Worm (Caenorhabditis elegans) whole organism, late embryonic: ENCODE measurements around the gene sec-6.

ENCODE experiments used
- C08G9.2 ChIP-seq: sonication (generic microtip); optimal IDR thresholded peaks from 2 replicates; lab custom pipeline; 2016; ENCODE audit warnings: mild to moderate bottlenecking, missing genetic modification characterization, moderate library complexity, missing compliant biosample characterization
- C38D4.7 ChIP-seq: fragments of 200-800 bp; sonication (Bioruptor generic); optimal IDR thresholded peaks from 2 replicates; lab custom pipeline; 2018; ENCODE audit warnings: mild to moderate bottlenecking, missing genetic modification characterization, moderate library complexity, missing compliant biosample characterization
- F13H6.1 ChIP-seq: sonication (generic microtip); optimal IDR thresholded peaks from 2 replicates; lab custom pipeline; 2016; ENCODE audit warnings: missing genetic modification characterization, missing compliant biosample characterization
- Y22D7AL.16 ChIP-seq: sonication (generic microtip); optimal IDR thresholded peaks from 2 replicates; lab custom pipeline; 2016; ENCODE audit warnings: missing genetic modification characterization, missing compliant biosample characterization
- ahr-1 ChIP-seq: sonication (generic microtip); optimal IDR thresholded peaks from 2 replicates; lab custom pipeline; 2016; ENCODE audit warnings: missing genetic modification characterization, missing compliant biosample characterization
- ceh-18 ChIP-seq: sonication (generic microtip); optimal IDR thresholded peaks from 2 replicates; lab custom pipeline; 2016; ENCODE audit warnings: missing genetic modification characterization, missing compliant biosample characterization
- ceh-19 ChIP-seq: fragments of 200-800 bp; sonication (Bioruptor generic); optimal IDR thresholded peaks from 2 replicates; lab custom pipeline; 2018; ENCODE audit warnings: mild to moderate bottlenecking, missing genetic modification characterization, missing compliant biosample characterization
- ceh-2 ChIP-seq: sonication (generic microtip); optimal IDR thresholded peaks from 2 replicates; lab custom pipeline; 2016; ENCODE audit warnings: missing genotype, missing genetic modification characterization, missing compliant biosample characterization
- ceh-22 ChIP-seq: sonication (generic microtip); optimal IDR thresholded peaks from 2 replicates; lab custom pipeline; 2017; ENCODE audit warnings: missing biosample characterization, missing genetic modification characterization
- ceh-24 ChIP-seq: sonication (generic microtip); optimal IDR thresholded peaks from 2 replicates; lab custom pipeline; 2016; ENCODE audit warnings: mild to moderate bottlenecking, missing genetic modification characterization, missing compliant biosample characterization
- ceh-30 ChIP-seq: fragments of 150-350 bp; optimal IDR thresholded peaks from 2 replicates; lab custom pipeline; 2014; ENCODE audit warnings: missing biosample characterization, missing genetic modification characterization
- ceh-31 ChIP-seq: sonication (generic microtip); optimal IDR thresholded peaks from 2 replicates; lab custom pipeline; 2016; ENCODE audit warnings: missing genetic modification characterization, missing compliant biosample characterization
- ceh-34 ChIP-seq: sonication (generic microtip); optimal IDR thresholded peaks from 2 replicates; lab custom pipeline; 2016; ENCODE audit warnings: mild to moderate bottlenecking, missing genetic modification characterization, missing compliant biosample characterization
- ceh-45 ChIP-seq: fragments of 200-800 bp; sonication (Bioruptor generic); IDR thresholded peaks from 2 replicates; pipeline ENCODE4 v1.3.6; 2022; ENCODE audit warnings: missing genetic modification reagents, missing genetic modification characterization, missing compliant biosample characterization
- ceh-48 ChIP-seq: sonication (generic microtip); optimal IDR thresholded peaks from 2 replicates; lab custom pipeline; 2016; ENCODE audit warnings: missing genetic modification characterization, inconsistent platforms, missing compliant biosample characterization
- ceh-6 ChIP-seq: fragments of 200-800 bp; sonication (Bioruptor generic); optimal IDR thresholded peaks from 2 replicates; lab custom pipeline; 2018; ENCODE audit warnings: mild to moderate bottlenecking, missing genetic modification characterization, missing compliant biosample characterization
- ceh-9 ChIP-seq: sonication (generic microtip); optimal IDR thresholded peaks from 2 replicates; lab custom pipeline; 2016; ENCODE audit warnings: mild to moderate bottlenecking, missing genetic modification characterization, inconsistent platforms, missing compliant biosample characterization
- dve-1 ChIP-seq: sonication (generic microtip); optimal IDR thresholded peaks from 2 replicates; lab custom pipeline; 2017; ENCODE audit warnings: antibody characterized with exemption, mild to moderate bottlenecking, missing genetic modification characterization, missing compliant biosample characterization
- elt-2 ChIP-seq: sonication (generic microtip); optimal IDR thresholded peaks from 2 replicates; lab custom pipeline; 2016; ENCODE audit warnings: missing genetic modification reagents, missing genetic modification characterization, missing compliant biosample characterization
- eyg-1 ChIP-seq: sonication (generic microtip); optimal IDR thresholded peaks from 2 replicates; lab custom pipeline; 2016; ENCODE audit warnings: missing genotype, missing genetic modification characterization, missing compliant biosample characterization
- fax-1 ChIP-seq: sonication (generic microtip); optimal IDR thresholded peaks from 2 replicates; lab custom pipeline; 2016; ENCODE audit warnings: missing genotype, missing genetic modification characterization, missing compliant biosample characterization
- hlh-13 ChIP-seq: fragments of 200-800 bp; sonication (Bioruptor generic); optimal IDR thresholded peaks from 2 replicates; lab custom pipeline; 2018; ENCODE audit warnings: mild to moderate bottlenecking, missing genetic modification characterization, missing compliant biosample characterization
- hlh-15 ChIP-seq: sonication (generic microtip); optimal IDR thresholded peaks from 2 replicates; lab custom pipeline; 2016; ENCODE audit warnings: missing genetic modification characterization, missing compliant biosample characterization
- hlh-30 ChIP-seq: sonication (generic microtip); optimal IDR thresholded peaks from 2 replicates; lab custom pipeline; 2017; ENCODE audit warnings: antibody characterized with exemption, missing genetic modification characterization, missing compliant biosample characterization; ENCODE audit not compliant: insufficient read depth
- hlh-6 ChIP-seq: sonication (generic microtip); optimal IDR thresholded peaks from 2 replicates; lab custom pipeline; 2016; ENCODE audit warnings: missing genotype, missing genetic modification characterization, missing compliant biosample characterization
- lim-6 ChIP-seq: sonication (generic microtip); optimal IDR thresholded peaks from 2 replicates; lab custom pipeline; 2016; ENCODE audit warnings: missing genetic modification characterization, missing compliant biosample characterization
- lin-11 ChIP-seq: fragments of 200-800 bp; sonication (Bioruptor generic); optimal IDR thresholded peaks from 2 replicates; lab custom pipeline; 2018; ENCODE audit warnings: mild to moderate bottlenecking, missing genetic modification characterization, missing compliant biosample characterization
- madf-2 ChIP-seq: sonication (generic microtip); optimal IDR thresholded peaks from 2 replicates; lab custom pipeline; 2017; ENCODE audit warnings: missing genetic modification characterization, missing compliant biosample characterization
- nfya-1 ChIP-seq: sonication (generic microtip); optimal IDR thresholded peaks from 2 replicates; lab custom pipeline; 2017; ENCODE audit warnings: missing genetic modification characterization, mild to moderate bottlenecking, missing compliant biosample characterization, antibody characterized with exemption, moderate library complexity
- npax-4 ChIP-seq: sonication (generic microtip); optimal IDR thresholded peaks from 2 replicates; lab custom pipeline; 2016; ENCODE audit warnings: missing genetic modification characterization, missing compliant biosample characterization
- pat-9 ChIP-seq: fragments of 200-800 bp; sonication (Bioruptor generic); optimal IDR thresholded peaks from 2 replicates; lab custom pipeline; 2018; ENCODE audit warnings: mild to moderate bottlenecking, missing genetic modification characterization, moderate library complexity, missing compliant biosample characterization
- pha-2 ChIP-seq: sonication (generic microtip); optimal IDR thresholded peaks from 2 replicates; lab custom pipeline; 2017; ENCODE audit warnings: mild to moderate bottlenecking, missing genetic modification characterization, missing compliant biosample characterization
- pha-4 ChIP-seq: fragments of 150-350 bp; optimal IDR thresholded peaks from 2 replicates; lab custom pipeline; 2018; ENCODE audit warnings: missing biosample characterization, missing genetic modification reagents, missing genetic modification characterization
- pqm-1 ChIP-seq: sonication (generic microtip); optimal IDR thresholded peaks from 2 replicates; lab custom pipeline; 2016; ENCODE audit warnings: missing genetic modification characterization, missing compliant biosample characterization
- ref-2 ChIP-seq: sonication (generic microtip); optimal IDR thresholded peaks from 2 replicates; lab custom pipeline; 2016; ENCODE audit warnings: missing genetic modification characterization, missing compliant biosample characterization
- sdc-2 ChIP-seq: sonication (generic microtip); optimal IDR thresholded peaks from 2 replicates; lab custom pipeline; 2016; ENCODE audit warnings: missing genotype, missing genetic modification characterization, missing compliant biosample characterization
- sox-2 ChIP-seq: fragments of 200-800 bp; sonication (Bioruptor generic); IDR thresholded peaks from 2 replicates; pipeline ENCODE4 v1.3.6; 2022; ENCODE audit warnings: missing genetic modification reagents, missing genetic modification characterization, missing compliant biosample characterization
- syd-9 ChIP-seq: sonication (generic microtip); optimal IDR thresholded peaks from 2 replicates; lab custom pipeline; 2016; ENCODE audit warnings: mild to moderate bottlenecking, missing genetic modification characterization, moderate library complexity, missing compliant biosample characterization
- tbx-2 ChIP-seq: sonication (generic microtip); optimal IDR thresholded peaks from 2 replicates; lab custom pipeline; 2016; ENCODE audit warnings: missing genetic modification characterization, missing compliant biosample characterization
- tbx-7 ChIP-seq: sonication (generic microtip); optimal IDR thresholded peaks from 2 replicates; lab custom pipeline; 2016; ENCODE audit warnings: missing genotype, missing genetic modification characterization, missing compliant biosample characterization
- unc-55 ChIP-seq: sonication (generic microtip); optimal IDR thresholded peaks from 2 replicates; lab custom pipeline; 2017; ENCODE audit warnings: missing biosample characterization, missing genetic modification reagents, missing genetic modification characterization
- unc-86 ChIP-seq: sonication (generic microtip); optimal IDR thresholded peaks from 2 replicates; lab custom pipeline; 2016; ENCODE audit warnings: missing genetic modification characterization, missing compliant biosample characterization
- ztf-16 ChIP-seq: sonication (generic microtip); optimal IDR thresholded peaks from 2 replicates; lab custom pipeline; 2017; ENCODE audit warnings: missing genetic modification characterization, missing compliant biosample characterization

The sec-6 gene

DNA sequence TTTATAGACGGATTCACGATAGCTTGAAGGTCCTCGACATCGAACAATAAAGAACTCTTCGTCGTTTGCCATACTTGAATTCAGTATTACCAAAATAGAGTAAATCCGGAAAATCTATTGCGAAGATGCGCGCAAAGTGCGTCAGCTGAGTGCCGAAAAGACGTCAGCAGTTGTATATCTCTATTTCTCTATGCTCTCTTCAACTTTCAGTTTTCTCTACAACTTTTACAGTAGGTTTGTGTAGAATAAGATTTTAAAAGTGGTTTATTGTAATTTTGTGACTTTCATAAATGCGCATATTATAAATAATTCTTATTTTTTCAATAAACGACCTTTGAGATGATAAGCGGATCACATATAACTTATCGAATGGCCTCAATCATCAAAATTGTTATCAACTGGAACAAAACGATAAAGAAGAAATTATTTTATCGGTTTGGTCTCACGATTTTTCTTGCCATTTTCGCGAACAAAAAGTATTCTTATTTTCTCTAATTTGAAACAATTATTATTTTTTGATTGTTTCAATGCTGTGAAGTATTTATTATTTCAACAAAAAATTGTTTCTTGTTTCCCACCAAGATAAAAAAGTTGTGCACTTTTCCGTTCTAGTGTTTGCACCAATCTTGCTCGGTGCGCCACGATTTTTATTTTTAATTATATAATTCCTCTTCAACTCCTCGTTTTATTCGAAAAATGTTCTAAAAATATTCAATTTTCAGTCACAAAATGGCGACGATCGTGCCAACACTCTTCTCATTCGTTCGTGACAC, 14.1 kb downstream of the sec-6 start, which contains the start of the genes agt-2 and F09E5.3 (continued):
- peak; percentile 1 for TF ChIP-seq Y22D7AL.16 (tag; lab: Kevin White, UChicago)
- peak; percentile 42 for TF ChIP-seq hlh-30 (tag; lab: Kevin White, UChicago)
- no peak for TF ChIP-seq syd-9
- peak; percentile 56 for TF ChIP-seq ceh-18
- TF ChIP-seq ceh-31 (tag; lab: Kevin White, UChicago) = peak; percentile 42
- no peak for TF ChIP-seq ztf-16 (tag; lab: Kevin White, UChicago)
- peak; percentile 97 for TF ChIP-seq elt-2
- TF ChIP-seq ceh-24 (tag; lab: Kevin White, UChicago) = no peak
- peak; percentile 7 for TF ChIP-seq ceh-2
- TF ChIP-seq pqm-1 = no peak
- TF ChIP-seq ceh-30 = peak; percentile 92
- no peak for TF ChIP-seq lim-6 (tag; lab: Kevin White, UChicago)
- TF ChIP-seq ceh-34 (tag; lab: Kevin White, UChicago) = peak; percentile 57
- TF ChIP-seq hlh-13 (GFP tag; lab: Kevin White, UChicago) = no peak
- TF ChIP-seq sox-2 (GFP tag; lab: Robert Waterston, UW) = no peak
- no peak for TF ChIP-seq F13H6.1 (tag; lab: Kevin White, UChicago)
- no peak for TF ChIP-seq tbx-7 (tag; lab: Kevin White, UChicago)
- TF ChIP-seq lin-11 (tag; lab: Kevin White, UChicago) = no peak
- no peak for TF ChIP-seq pha-4 (tag; lab: Kevin White, UChicago)
- no peak for TF ChIP-seq pha-2 (tag; lab: Kevin White, UChicago)
- TF ChIP-seq unc-55 (GFP tag; lab: Kevin White, UChicago) = peak; percentile 8
- TF ChIP-seq eyg-1 (tag; lab: Kevin White, UChicago) = no peak
- TF ChIP-seq C08G9.2 (tag; lab: Kevin White, UChicago) = no peak
- no peak for TF ChIP-seq hlh-15 (tag; lab: Kevin White, UChicago)
- TF ChIP-seq C38D4.7 (GFP tag; lab: Kevin White, UChicago) = no peak
- TF ChIP-seq pat-9 (tag; lab: Kevin White, UChicago) = no peak
- TF ChIP-seq ceh-6 (GFP tag; lab: Kevin White, UChicago) = no peak
- no peak for TF ChIP-seq unc-86 (tag; lab: Kevin White, UChicago)
- peak; percentile 39 for TF ChIP-seq madf-2
- peak; percentile 23; the same call in 1 of the 2 replicates for TF ChIP-seq ceh-45 (GFP tag; lab: Robert Waterston, UW)
- no peak for TF ChIP-seq ceh-19 (GFP tag; lab: Kevin White, UChicago)
- TF ChIP-seq ceh-9 (tag; lab: Kevin White, UChicago) = no peak

DNA sequence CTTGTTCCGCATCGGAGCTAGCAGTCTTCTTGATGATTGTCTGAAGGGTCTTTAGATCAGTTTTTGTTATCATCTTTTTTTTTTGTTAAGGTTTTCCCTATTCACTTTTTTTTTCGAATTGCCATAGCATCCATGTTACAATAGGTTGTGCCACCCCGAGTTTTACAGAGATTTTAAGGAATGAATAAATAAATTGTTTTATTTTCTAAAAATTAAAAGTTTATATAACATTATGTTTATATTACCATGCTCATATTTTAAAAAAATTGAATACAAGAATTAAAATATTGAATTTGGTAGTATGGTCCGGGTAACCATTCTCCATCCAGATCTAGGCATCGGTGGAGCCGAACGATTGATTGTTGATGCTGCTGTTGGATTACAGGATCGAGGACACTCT, 15.6 kb downstream of the sec-6 start, which contains the start of gene algn-2:
Gene algn-2, plus strand, starts transcription at position 301 of the 400 bp plus-strand sequence.
- no peak for TF ChIP-seq pha-2 (tag; lab: Kevin White, UChicago)

DNA sequence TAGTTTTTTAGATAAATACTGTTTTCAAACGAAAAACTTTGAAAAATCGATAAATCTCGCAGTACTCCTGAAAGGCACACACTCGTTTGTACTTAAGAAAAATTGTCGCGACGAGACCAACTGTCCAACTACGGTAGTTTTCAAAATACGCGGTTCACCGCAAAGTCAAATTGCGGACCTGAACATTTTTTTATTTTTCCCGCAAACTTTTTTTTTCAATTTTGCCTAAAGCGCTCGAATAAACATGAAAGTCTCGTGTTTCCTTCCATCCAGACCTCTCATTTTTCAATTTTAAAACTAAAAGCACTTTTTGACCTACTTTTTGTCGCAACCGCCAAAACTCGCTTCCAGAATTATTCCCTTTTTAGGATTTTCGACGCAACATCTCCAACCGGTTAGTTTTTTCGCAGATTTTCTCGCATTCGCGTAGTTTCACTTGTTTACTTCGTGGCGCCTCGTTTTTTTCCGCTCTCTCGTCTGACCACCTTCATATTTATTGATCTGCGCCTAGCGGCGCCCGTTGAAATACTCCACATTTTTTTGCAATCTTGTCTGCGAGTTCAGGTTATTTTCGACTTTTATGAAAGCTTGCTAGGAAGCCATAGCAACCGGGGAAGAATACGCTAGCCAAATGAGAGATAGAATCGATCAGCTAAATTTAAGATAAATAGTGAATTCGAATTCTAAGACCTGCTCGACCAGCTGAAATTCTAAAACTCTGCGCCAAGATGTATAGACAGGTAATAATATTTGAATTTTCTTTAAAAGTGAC, 18.3 kb downstream of the sec-6 start, which contains the start of gene prdx-2:
Gene prdx-2, plus strand, starts transcription at position 729 of the 772 bp plus-strand sequence.
- TF ChIP-seq hlh-6 (tag; lab: Kevin White, UChicago) (no peak), sox-2 (GFP tag; lab: Robert Waterston, UW) (no peak), madf-2 (no peak), sdc-2 (no peak), ceh-19 (GFP tag; lab: Kevin White, UChicago) (no peak), tbx-2 (tag; lab: Kevin White, UChicago) (no peak), npax-4 (tag; lab: Kevin White, UChicago) (no peak), ceh-48 (no peak), ceh-18 (no peak), fax-1 (tag; lab: Kevin White, UChicago) (no peak), ref-2 (tag; lab: Kevin White, UChicago) (no peak), C08G9.2 (tag; lab: Kevin White, UChicago) (no peak), ceh-22 (tag; lab: Kevin White, UChicago) (no peak), syd-9 (no peak), pha-4 (tag; lab: Kevin White, UChicago) (no peak), dve-1 (tag; lab: Kevin White, UChicago) (no peak), nfya-1 (tag; lab: Kevin White, UChicago) (no peak), ahr-1 (tag; lab: Kevin White, UChicago) (no peak), hlh-30 (tag; lab: Kevin White, UChicago) (no peak)
- TF ChIP-seq, all 69 proteins: peak for 0
